Fruit fly (Drosophila melanogaster) whole organism, embryonic: ENCODE data around the gene Sk2.

Experiments used
- ATbp ChIP-seq: fragments of 200-800 bp; sonication (Bioruptor generic); optimal IDR thresholded peaks from 2 replicates; lab custom pipeline; 2017; ENCODE audit warnings: missing biosample characterization, mild to moderate bottlenecking, missing genetic modification characterization, missing genetic modification reagents
- Atf3 ChIP-seq: fragments of 200-800 bp; sonication (Bioruptor generic); optimal IDR thresholded peaks from 3 replicates; lab custom pipeline; 2016; ENCODE audit warnings: missing biosample characterization, missing genetic modification characterization
- B-H1 ChIP-seq: fragments of 200-800 bp; sonication (Bioruptor generic); IDR thresholded peaks from 3 replicates; pipeline ENCODE4 v1.3.6; 2022; ENCODE audit warnings: missing biosample characterization, missing genetic modification characterization
- BEAF-32 ChIP-seq: fragments of 200-800 bp; sonication (Bioruptor generic); optimal IDR thresholded peaks from 3 replicates; lab custom pipeline; 2017; ENCODE audit warnings: missing biosample characterization, missing genetic modification characterization, mild to moderate bottlenecking, moderate library complexity, missing genetic modification reagents
- CG10366 ChIP-seq: fragments of 200-800 bp; sonication (Bioruptor generic); IDR thresholded peaks from 2 replicates; pipeline ENCODE4 v1.3.6; 2022; ENCODE audit warnings: missing biosample characterization, missing genetic modification characterization
- CG10654 ChIP-seq: fragments of 200-800 bp; sonication (Bioruptor generic); optimal IDR thresholded peaks from 2 replicates; lab custom pipeline; 2016; ENCODE audit warnings: missing biosample characterization, missing genetic modification characterization
- CG11560 ChIP-seq: fragments of 200-800 bp; sonication (Bioruptor generic); IDR thresholded peaks from 3 replicates; pipeline ENCODE4 v1.3.6; 2022; ENCODE audit warnings: missing biosample characterization, missing genetic modification characterization
- CG11695 ChIP-seq: fragments of 200-800 bp; sonication (Bioruptor generic); IDR thresholded peaks from 3 replicates; pipeline ENCODE4 v1.3.6; 2022; ENCODE audit warnings: missing biosample characterization, missing genetic modification characterization
- CG12391 ChIP-seq: fragments of 200-800 bp; sonication (Bioruptor generic); optimal IDR thresholded peaks from 3 replicates; lab custom pipeline; 2018; ENCODE audit warnings: missing biosample characterization, mild to moderate bottlenecking, missing genetic modification characterization, moderate library complexity
- CG12769 ChIP-seq: fragments of 200-800 bp; sonication (Bioruptor generic); optimal IDR thresholded peaks from 2 replicates; lab custom pipeline; 2019; ENCODE audit warnings: missing biosample characterization, mild to moderate bottlenecking, missing genetic modification characterization, moderate library complexity
- CG13287 ChIP-seq: fragments of 200-800 bp; sonication (Bioruptor generic); IDR thresholded peaks from 2 replicates; pipeline ENCODE4 v1.3.6; 2022; ENCODE audit warnings: missing biosample characterization, missing genetic modification characterization; ENCODE audit not compliant: partially characterized antibody
- CG13775 ChIP-seq: fragments of 200-800 bp; sonication (Bioruptor generic); optimal IDR thresholded peaks from 3 replicates; lab custom pipeline; 2017; ENCODE audit warnings: missing biosample characterization, mild to moderate bottlenecking, missing genetic modification characterization
- CG15011 ChIP-seq: fragments of 200-800 bp; sonication (Bioruptor generic); optimal IDR thresholded peaks from 3 replicates; lab custom pipeline; 2018; ENCODE audit warnings: missing biosample characterization, mild to moderate bottlenecking, missing genetic modification characterization
- CG16779 ChIP-seq: fragments of 200-800 bp; sonication (Bioruptor generic); IDR thresholded peaks from 2 replicates; pipeline ENCODE4 v1.3.6; 2022; ENCODE audit warnings: missing biosample characterization, missing genetic modification characterization
- CG17359 ChIP-seq: fragments of 200-800 bp; sonication (Bioruptor generic); optimal IDR thresholded peaks from 3 replicates; lab custom pipeline; 2018; ENCODE audit warnings: missing biosample characterization, mild to moderate bottlenecking, missing genetic modification characterization, moderate library complexity
- CG17568 ChIP-seq: fragments of 200-800 bp; sonication (Bioruptor generic); optimal IDR thresholded peaks from 2 replicates; lab custom pipeline; 2018; ENCODE audit warnings: missing biosample characterization, mild to moderate bottlenecking, missing genetic modification characterization, moderate library complexity
- CG18619 ChIP-seq: fragments of 200-800 bp; sonication (Bioruptor generic); optimal IDR thresholded peaks from 3 replicates; lab custom pipeline; 2017; ENCODE audit warnings: missing biosample characterization, mild to moderate bottlenecking, missing genetic modification characterization
- CG2129 ChIP-seq: fragments of 200-800 bp; sonication (Bioruptor generic); IDR thresholded peaks from 2 replicates; pipeline ENCODE4 v1.3.6; 2022; ENCODE audit warnings: missing biosample characterization, missing genetic modification characterization; ENCODE audit not compliant: partially characterized antibody
- CG2199 ChIP-seq: fragments of 200-800 bp; sonication (Bioruptor generic); IDR thresholded peaks from 3 replicates; pipeline ENCODE4 v1.3.6; 2022; ENCODE audit warnings: missing biosample characterization, missing genetic modification characterization
- CG2889 ChIP-seq: fragments of 200-800 bp; sonication (Bioruptor generic); IDR thresholded peaks from 3 replicates; pipeline ENCODE4 v1.3.6; 2022; ENCODE audit warnings: missing biosample characterization, missing genetic modification characterization
- CG4854 ChIP-seq: fragments of 200-800 bp; sonication (Bioruptor generic); optimal IDR thresholded peaks from 2 replicates; lab custom pipeline; 2016; ENCODE audit warnings: missing biosample characterization, missing genetic modification characterization, inconsistent platforms
- CG6654 ChIP-seq: fragments of 200-800 bp; sonication (Bioruptor generic); optimal IDR thresholded peaks from 2 replicates; lab custom pipeline; 2017; ENCODE audit warnings: missing biosample characterization, mild to moderate bottlenecking, missing genetic modification characterization
- CG6683 ChIP-seq: fragments of 200-800 bp; sonication (Bioruptor generic); optimal IDR thresholded peaks from 2 replicates; lab custom pipeline; 2017; ENCODE audit warnings: missing biosample characterization, mild to moderate bottlenecking, missing genetic modification characterization, missing genetic modification reagents
- CG8478 ChIP-seq: fragments of >200 bp; optimal IDR thresholded peaks from 2 replicates; lab custom pipeline; 2018
- CTCF ChIP-seq: fragments of 200-800 bp; sonication (Bioruptor generic); optimal IDR thresholded peaks from 2 replicates; lab custom pipeline; 2017; ENCODE audit warnings: missing biosample characterization, mild to moderate bottlenecking, missing genetic modification characterization, moderate library complexity
- Drgx ChIP-seq: fragments of 200-800 bp; sonication (Bioruptor generic); IDR thresholded peaks from 2 replicates; pipeline ENCODE4 v1.3.6; 2022; ENCODE audit warnings: missing biosample characterization, missing genetic modification characterization
- Fer1 ChIP-seq: fragments of 200-800 bp; sonication (Bioruptor generic); optimal IDR thresholded peaks from 2 replicates; lab custom pipeline; 2017; ENCODE audit warnings: missing biosample characterization, mild to moderate bottlenecking, missing genetic modification characterization
- Fer2 ChIP-seq: fragments of 200-800 bp; sonication (Bioruptor generic); optimal IDR thresholded peaks from 2 replicates; lab custom pipeline; 2018; ENCODE audit warnings: missing biosample characterization, mild to moderate bottlenecking, missing genetic modification characterization, moderate library complexity
- HHEX ChIP-seq: fragments of 200-800 bp; sonication (Bioruptor generic); optimal IDR thresholded peaks from 3 replicates; lab custom pipeline; 2017; ENCODE audit warnings: missing biosample characterization, mild to moderate bottlenecking, missing genetic modification characterization, missing genetic modification reagents
- Hey ChIP-seq: fragments of 200-800 bp; sonication (Bioruptor generic); optimal IDR thresholded peaks from 3 replicates; lab custom pipeline; 2018; ENCODE audit warnings: missing biosample characterization, mild to moderate bottlenecking, missing genetic modification characterization
- Jarid2 ChIP-seq: fragments of 200-800 bp; sonication (Bioruptor generic); optimal IDR thresholded peaks from 3 replicates; lab custom pipeline; 2017; ENCODE audit warnings: mild to moderate bottlenecking, missing biosample characterization, missing genetic modification reagents, missing genetic modification characterization
- Max ChIP-seq: fragments of 200-800 bp; sonication (Bioruptor generic); optimal IDR thresholded peaks from 2 replicates; lab custom pipeline; 2016; ENCODE audit warnings: missing biosample characterization, mild to moderate bottlenecking, missing genetic modification characterization
- Side ChIP-seq: fragments of 200-800 bp; sonication (Bioruptor generic); optimal IDR thresholded peaks from 2 replicates; lab custom pipeline; 2016; ENCODE audit warnings: missing biosample characterization, missing genetic modification characterization
- ap ChIP-seq: fragments of 200-800 bp; sonication (Bioruptor generic); IDR thresholded peaks from 2 replicates; pipeline ENCODE4 v1.3.6; 2022; ENCODE audit warnings: missing biosample characterization, missing genetic modification characterization
- gt ChIP-seq: fragments of 200-800 bp; sonication (Bioruptor generic); IDR thresholded peaks from 2 replicates; pipeline ENCODE4 v1.3.6; 2022; ENCODE audit warnings: missing biosample characterization, missing genetic modification characterization
- hb ChIP-seq: fragments of 200-800 bp; sonication (Bioruptor generic); IDR thresholded peaks from 3 replicates; pipeline ENCODE4 v1.3.6; 2022; ENCODE audit warnings: missing biosample characterization, missing genetic modification characterization; ENCODE audit not compliant: partially characterized antibody
- hkb ChIP-seq, 2 experiments: fragments of 200-800 bp in 1 of 2; fragments of >200 bp in 1 of 2; sonication (Bioruptor generic) in 1 of 2; IDR thresholded peaks in 1 of 2; optimal IDR thresholded peaks in 1 of 2; 2 replicates each; pipeline versions ENCODE4 v1.3.6 to Lab custom; 2017 to 2022; ENCODE audit warnings: missing biosample characterization in 1 of 2, missing genetic modification characterization in 1 of 2
- jigr1 ChIP-seq: fragments of 200-800 bp; sonication (Bioruptor generic); IDR thresholded peaks from 3 replicates; pipeline ENCODE4 v1.3.6; 2022; ENCODE audit warnings: missing biosample characterization, missing genetic modification characterization
- lab ChIP-seq: fragments of 200-800 bp; sonication (Bioruptor generic); optimal IDR thresholded peaks from 3 replicates; lab custom pipeline; 2017; ENCODE audit warnings: missing biosample characterization, missing genetic modification characterization, mild to moderate bottlenecking, moderate library complexity, missing genetic modification reagents
- onecut ChIP-seq: fragments of 200-800 bp; sonication (Bioruptor generic); IDR thresholded peaks from 2 replicates; pipeline ENCODE4 v1.3.6; 2022; ENCODE audit warnings: missing biosample characterization, missing genetic modification characterization
- org-1 ChIP-seq: fragments of 200-800 bp; sonication (Bioruptor generic); optimal IDR thresholded peaks from 2 replicates; lab custom pipeline; 2017; ENCODE audit warnings: missing biosample characterization, missing genetic modification characterization
- pho ChIP-seq: fragments of 200-800 bp; sonication (Bioruptor generic); optimal IDR thresholded peaks from 2 replicates; lab custom pipeline; 2016; ENCODE audit warnings: missing biosample characterization, missing genetic modification characterization
- pzg ChIP-seq: fragments of 200-800 bp; sonication (Bioruptor generic); optimal IDR thresholded peaks from 3 replicates; lab custom pipeline; 2018; ENCODE audit warnings: missing biosample characterization, mild to moderate bottlenecking, missing genetic modification characterization, moderate library complexity
- ranshi ChIP-seq: fragments of 200-800 bp; sonication (Bioruptor generic); IDR thresholded peaks from 2 replicates; pipeline ENCODE4 v1.3.6; 2022; ENCODE audit warnings: missing biosample characterization, missing genetic modification characterization
- sr ChIP-seq: fragments of 200-800 bp; sonication (Bioruptor generic); IDR thresholded peaks from 3 replicates; pipeline ENCODE4 v1.3.6; 2022; ENCODE audit warnings: missing biosample characterization, missing genetic modification characterization
- tll ChIP-seq, 2 experiments: fragments of 200-800 bp in 1 of 2; fragments of >200 bp in 1 of 2; sonication (Bioruptor generic) in 1 of 2; optimal IDR thresholded peaks; 2 replicates each; lab custom pipeline; 2017 to 2019; ENCODE audit warnings: missing biosample characterization in 2 of 2, missing genetic modification characterization in 2 of 2, mild to moderate bottlenecking in 1 of 2, moderate library complexity in 1 of 2
- usp ChIP-seq: fragments of >200 bp; optimal IDR thresholded peaks from 2 replicates; lab custom pipeline; 2017; ENCODE audit warnings: missing biosample characterization, missing genetic modification characterization
- z ChIP-seq: fragments of 200-800 bp; sonication (Bioruptor generic); IDR thresholded peaks from 3 replicates; pipeline ENCODE4 v1.3.6; 2022; ENCODE audit warnings: missing biosample characterization, missing genetic modification characterization
- zf30C ChIP-seq: fragments of 200-800 bp; sonication (Bioruptor generic); optimal IDR thresholded peaks from 3 replicates; lab custom pipeline; 2018; ENCODE audit warnings: missing biosample characterization, mild to moderate bottlenecking, missing genetic modification characterization

Sk2 gene

DNA sequence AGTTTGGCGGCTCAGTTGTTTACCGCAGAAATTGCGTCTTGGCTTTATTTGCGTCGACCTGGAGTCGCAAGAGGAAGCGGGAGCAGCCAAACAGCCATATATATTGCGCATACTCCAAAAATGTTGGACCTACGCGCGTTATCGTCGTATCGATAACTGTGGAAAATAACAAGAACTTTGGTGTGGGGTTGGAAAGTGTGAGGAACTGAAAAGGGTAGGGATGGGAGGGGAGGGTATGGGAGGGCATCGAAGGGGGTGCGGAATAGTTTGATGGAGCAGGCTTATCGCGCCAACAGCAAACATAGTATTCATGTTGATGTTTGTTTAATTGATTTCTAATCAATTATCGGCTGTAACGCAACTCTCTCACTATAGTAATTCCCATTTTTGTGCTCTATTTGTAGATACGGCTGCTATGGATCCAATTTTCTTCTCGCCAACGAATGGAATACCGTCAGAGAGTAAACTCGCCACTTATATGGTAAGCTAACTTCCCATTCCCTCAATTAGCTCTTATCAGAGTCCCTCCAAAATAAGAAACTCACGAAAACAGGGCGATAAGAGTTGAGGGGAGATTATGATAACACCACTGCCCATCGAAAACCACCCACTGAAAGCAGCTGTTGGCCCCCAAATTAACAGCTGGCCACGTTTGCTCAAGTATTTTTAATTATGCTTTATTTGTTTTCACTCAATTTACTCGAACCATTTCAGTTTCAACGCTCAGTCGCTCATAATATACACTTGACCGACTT lies 36.6 kb downstream of the Sk2 start (continued):
- peak; percentile 75 for TF ChIP-seq ATbp (GFP tag; lab: Kevin White, UChicago)
- TF ChIP-seq Hey: peak; percentile 69
- TF ChIP-seq Atf3: peak; percentile 28
- peak; percentile 80 for TF ChIP-seq CG12769 (tag; lab: Kevin White, UChicago)
- TF ChIP-seq CG8478 (lab: Kevin White, UChicago): no peak
- TF ChIP-seq ap (GFP tag; lab: Robert Waterston, UW): no peak
- peak; percentile 63 for TF ChIP-seq HHEX
- TF ChIP-seq Max: no peak
- TF ChIP-seq CG2889 (GFP tag; lab: Robert Waterston, UW): no peak
- TF ChIP-seq CG13287 (GFP tag; lab: Robert Waterston, UW): no peak
- peak; percentile 80 for TF ChIP-seq z
- TF ChIP-seq CG10366 (GFP tag; lab: Robert Waterston, UW): 0 out of 2 replicates have a peak, but pooled peaks have one; percentile 17
- TF ChIP-seq CG6683 (GFP tag; lab: Kevin White, UChicago): peak; percentile 43
- peak; percentile 70 for TF ChIP-seq onecut (GFP tag; lab: Robert Waterston, UW)
- TF ChIP-seq B-H1: no peak; the same call in 2 of the 3 replicates
- no peak for TF ChIP-seq usp (GFP tag; lab: Kevin White, UChicago)
- TF ChIP-seq CG18619 (GFP tag; lab: Kevin White, UChicago): peak; percentile 15
- peak; percentile 56 for TF ChIP-seq Jarid2 (GFP tag; lab: Kevin White, UChicago)
- no peak for TF ChIP-seq zf30C (GFP tag; lab: Kevin White, UChicago)
- TF ChIP-seq Drgx (GFP tag; lab: Robert Waterston, UW): no peak
- peak; percentile 54 for TF ChIP-seq org-1
- no peak for TF ChIP-seq CG12391 (tag; lab: Kevin White, UChicago)
- peak; percentile 33 for TF ChIP-seq CG10654 (GFP tag; lab: Kevin White, UChicago)
- TF ChIP-seq CTCF (GFP tag; lab: Kevin White, UChicago): no peak
- 0 out of 3 replicates have a peak, but pooled peaks have one; percentile 17 for TF ChIP-seq sr (GFP tag; lab: Robert Waterston, UW)
- TF ChIP-seq CG16779 (GFP tag; lab: Robert Waterston, UW): 0 out of 2 replicates have a peak, but pooled peaks have one; percentile 50
- TF ChIP-seq CG2199: peak; percentile 91; the same call in 2 of the 3 replicates
- TF ChIP-seq CG17568 (GFP tag; lab: Kevin White, UChicago): peak; percentile 42
- no peak for TF ChIP-seq CG4854
- TF ChIP-seq CG13775 (GFP tag; lab: Kevin White, UChicago): peak; percentile 3
- TF ChIP-seq Fer2 (tag; lab: Kevin White, UChicago): peak; percentile 10
- no peak for TF ChIP-seq hkb (optimal IDR thresholded peaks at IDR 0.05; lab: Kevin White, UChicago)
- TF ChIP-seq hkb (GFP tag; IDR thresholded peaks at IDR 0.05; lab: Robert Waterston, UW): peak; percentile 32; the same call in 1 of the 2 replicates
- peak; percentile 4 for TF ChIP-seq Side (GFP tag; lab: Kevin White, UChicago)
- TF ChIP-seq CG15011: peak; percentile 20
- TF ChIP-seq BEAF-32 (GFP tag; lab: Kevin White, UChicago): no peak
- TF ChIP-seq ranshi (GFP tag; lab: Robert Waterston, UW): peak; percentile 60; the same call in 1 of the 2 replicates
- TF ChIP-seq Fer1 (GFP tag; lab: Kevin White, UChicago): peak; percentile 58
- TF ChIP-seq hb (GFP tag; lab: Robert Waterston, UW): no peak
- TF ChIP-seq CG6654 (GFP tag; lab: Kevin White, UChicago): peak; percentile 7
- TF ChIP-seq lab (GFP tag; lab: Kevin White, UChicago): peak; percentile 95
- no peak for TF ChIP-seq pho (GFP tag; lab: Kevin White, UChicago)
- TF ChIP-seq CG2129: no peak
- peak; percentile 33; the same call in 1 of the 3 replicates for TF ChIP-seq CG11695 (GFP tag; lab: Robert Waterston, UW)
- peak; percentile 13 for TF ChIP-seq pzg (GFP tag; lab: Kevin White, UChicago)
- no peak for TF ChIP-seq gt (GFP tag; lab: Robert Waterston, UW)
- TF ChIP-seq CG11560 (tag; lab: Robert Waterston, UW): no peak
- peak; percentile 37 for TF ChIP-seq CG17359 (tag; lab: Kevin White, UChicago)
- TF ChIP-seq jigr1 (GFP tag; lab: Robert Waterston, UW): no peak
- no peak for TF ChIP-seq tll (GFP tag; optimal IDR thresholded peaks at IDR 0.05; lab: Kevin White, UChicago)
